Fruit fly (Drosophila melanogaster) whole organism, embryonic: ENCODE data around the gene CG8891.

ENCODE experiments used
- Aef1 ChIP-seq: fragments of 200-800 bp; sonication (Bioruptor generic); IDR thresholded peaks from 3 replicates; pipeline ENCODE4 v1.3.6; 2022; ENCODE audit warnings: missing biosample characterization, missing genetic modification characterization
- CG11093 ChIP-seq: fragments of 200-800 bp; sonication (Bioruptor generic); IDR thresholded peaks from 3 replicates; pipeline ENCODE4 v1.3.6; 2022; ENCODE audit warnings: missing biosample characterization, missing genetic modification characterization
- CG12659 ChIP-seq: fragments of 200-800 bp; sonication (Bioruptor generic); optimal IDR thresholded peaks from 3 replicates; lab custom pipeline; 2017; ENCODE audit warnings: mild to moderate bottlenecking, missing biosample characterization, missing genetic modification reagents, missing genetic modification characterization
- CG13296 ChIP-seq: fragments of 200-800 bp; sonication (Bioruptor generic); optimal IDR thresholded peaks from 3 replicates; lab custom pipeline; 2018; ENCODE audit warnings: missing biosample characterization, mild to moderate bottlenecking, missing genetic modification characterization
- CG15514 ChIP-seq: fragments of 200-800 bp; sonication (Bioruptor generic); optimal IDR thresholded peaks from 3 replicates; lab custom pipeline; 2017; ENCODE audit warnings: missing biosample characterization, missing genetic modification characterization, mild to moderate bottlenecking, moderate library complexity, missing genetic modification reagents
- CG16813 ChIP-seq: fragments of 200-800 bp; sonication (Bioruptor generic); IDR thresholded peaks from 3 replicates; pipeline ENCODE4 v1.3.6; 2022; ENCODE audit warnings: missing biosample characterization, missing genetic modification characterization; ENCODE audit not compliant: partially characterized antibody
- CG17328 ChIP-seq: fragments of 200-800 bp; sonication (Bioruptor generic); IDR thresholded peaks from 2 replicates; pipeline ENCODE4 v1.3.6; 2022; ENCODE audit warnings: missing biosample characterization, missing genetic modification characterization
- CG1792 ChIP-seq: fragments of 200-800 bp; sonication (Bioruptor generic); optimal IDR thresholded peaks from 2 replicates; lab custom pipeline; 2016; ENCODE audit warnings: missing biosample characterization, missing genetic modification characterization
- CG18262 ChIP-seq: fragments of 200-800 bp; optimal IDR thresholded peaks from 3 replicates; lab custom pipeline; 2019; ENCODE audit warnings: missing biosample characterization, mild to moderate bottlenecking, missing genetic modification characterization, moderate library complexity
- CG18764 ChIP-seq: fragments of 200-800 bp; sonication (Bioruptor generic); optimal IDR thresholded peaks from 3 replicates; lab custom pipeline; 2016; ENCODE audit warnings: missing biosample characterization, missing genetic modification characterization
- CG2889 ChIP-seq: fragments of 200-800 bp; sonication (Bioruptor generic); IDR thresholded peaks from 3 replicates; pipeline ENCODE4 v1.3.6; 2022; ENCODE audit warnings: missing biosample characterization, missing genetic modification characterization
- CG31365 ChIP-seq: fragments of 200-800 bp; sonication (Bioruptor generic); optimal IDR thresholded peaks from 2 replicates; lab custom pipeline; 2018; ENCODE audit warnings: missing biosample characterization, mild to moderate bottlenecking, missing genetic modification characterization
- CG32532 ChIP-seq: fragments of 200-800 bp; sonication (Bioruptor generic); IDR thresholded peaks from 2 replicates; pipeline ENCODE4 v1.3.6; 2022; ENCODE audit warnings: missing biosample characterization, missing genetic modification characterization
- CG3995 ChIP-seq: fragments of 200-800 bp; sonication (Bioruptor generic); optimal IDR thresholded peaks from 3 replicates; lab custom pipeline; 2016; ENCODE audit warnings: missing biosample characterization, missing genetic modification characterization
- CG6654 ChIP-seq: fragments of 200-800 bp; sonication (Bioruptor generic); optimal IDR thresholded peaks from 2 replicates; lab custom pipeline; 2017; ENCODE audit warnings: missing biosample characterization, mild to moderate bottlenecking, missing genetic modification characterization
- CG6854 ChIP-seq: fragments of 200-800 bp; sonication (Bioruptor generic); optimal IDR thresholded peaks from 3 replicates; lab custom pipeline; 2017; ENCODE audit warnings: missing biosample characterization, mild to moderate bottlenecking, missing genetic modification characterization
- CG7839 ChIP-seq: fragments of 200-800 bp; sonication (Bioruptor generic); optimal IDR thresholded peaks from 3 replicates; lab custom pipeline; 2018; ENCODE audit warnings: missing biosample characterization, mild to moderate bottlenecking, missing genetic modification characterization, moderate library complexity
- D19A ChIP-seq: fragments of 200-800 bp; optimal IDR thresholded peaks from 3 replicates; lab custom pipeline; 2019; ENCODE audit warnings: missing biosample characterization, mild to moderate bottlenecking, missing genetic modification characterization, moderate library complexity
- Elba2 ChIP-seq: fragments of 200-800 bp; sonication (Bioruptor generic); optimal IDR thresholded peaks from 3 replicates; lab custom pipeline; 2016; ENCODE audit warnings: missing biosample characterization, missing genetic modification characterization
- GATAe ChIP-seq: fragments of 200-800 bp; sonication (Bioruptor generic); conservative IDR thresholded peaks from 2 replicates; pipeline ENCODE4 v1.3.6; 2022; ENCODE audit warnings: missing biosample characterization, missing genetic modification characterization
- HLHmδ ChIP-seq: fragments of 200-800 bp; sonication (Bioruptor generic); optimal IDR thresholded peaks from 2 replicates; lab custom pipeline; 2018; ENCODE audit warnings: missing biosample characterization, mild to moderate bottlenecking, missing genetic modification characterization, moderate library complexity
- Stat92E ChIP-seq, 3 experiments: fragments of >200 bp in 2 of 3; fragments of 200-800 bp in 1 of 3; sonication (Bioruptor generic) in 1 of 3; optimal IDR thresholded peaks; 2 replicates each; lab custom pipeline; 2017 to 2019; ENCODE audit warnings: missing biosample characterization in 3 of 3, missing genetic modification characterization in 3 of 3, mild to moderate bottlenecking in 1 of 3, moderate library complexity in 1 of 3
- amos ChIP-seq: fragments of 200-800 bp; sonication (Bioruptor generic); IDR thresholded peaks from 2 replicates; pipeline ENCODE4 v1.3.6; 2022; ENCODE audit warnings: missing biosample characterization, missing genetic modification characterization; ENCODE audit not compliant: partially characterized antibody
- bcd ChIP-seq: fragments of 200-800 bp; sonication (Bioruptor generic); optimal IDR thresholded peaks from 2 replicates; lab custom pipeline; 2017; ENCODE audit warnings: missing biosample characterization, mild to moderate bottlenecking, missing genetic modification characterization
- btn ChIP-seq: fragments of 200-800 bp; sonication (Bioruptor generic); optimal IDR thresholded peaks from 2 replicates; lab custom pipeline; 2016; ENCODE audit warnings: missing biosample characterization, missing genetic modification characterization
- chinmo ChIP-seq: fragments of 200-800 bp; sonication (Bioruptor generic); IDR thresholded peaks from 4 replicates; pipeline ENCODE4 v1.3.6; 2022; ENCODE audit warnings: missing biosample characterization, missing genetic modification characterization; ENCODE audit not compliant: partially characterized antibody
- chn ChIP-seq: fragments of 200-800 bp; sonication (Bioruptor generic); optimal IDR thresholded peaks from 2 replicates; lab custom pipeline; 2016; ENCODE audit warnings: missing biosample characterization, missing genetic modification characterization
- eve ChIP-seq, 2 experiments: fragments of >200 bp; optimal IDR thresholded peaks; 2 replicates each; lab custom pipeline; 2017; ENCODE audit warnings: missing biosample characterization in 2 of 2, missing genetic modification characterization in 2 of 2
- exex ChIP-seq: fragments of 200-800 bp; sonication (Bioruptor generic); optimal IDR thresholded peaks from 4 replicates; lab custom pipeline; 2018; ENCODE audit warnings: missing biosample characterization, mild to moderate bottlenecking, missing genetic modification characterization, moderate library complexity
- gcm ChIP-seq: fragments of 200-800 bp; sonication (Bioruptor generic); optimal IDR thresholded peaks from 2 replicates; lab custom pipeline; 2019; ENCODE audit warnings: missing biosample characterization, mild to moderate bottlenecking, missing genetic modification characterization, moderate library complexity
- inv ChIP-seq: fragments of 200-800 bp; sonication (Bioruptor generic); IDR thresholded peaks from 2 replicates; pipeline ENCODE4 v1.3.6; 2022; ENCODE audit warnings: missing biosample characterization, missing genetic modification characterization; ENCODE audit not compliant: partially characterized antibody
- kay ChIP-seq: fragments of 200-800 bp; sonication (Bioruptor generic); optimal IDR thresholded peaks from 2 replicates; lab custom pipeline; 2016; ENCODE audit warnings: missing biosample characterization, missing genetic modification characterization
- mirr ChIP-seq: fragments of 200-800 bp; sonication (Bioruptor generic); optimal IDR thresholded peaks from 3 replicates; lab custom pipeline; 2018; ENCODE audit warnings: missing biosample characterization, mild to moderate bottlenecking, missing genetic modification characterization
- nerfin-1 ChIP-seq: fragments of 200-800 bp; sonication (Bioruptor generic); optimal IDR thresholded peaks from 3 replicates; lab custom pipeline; 2019; ENCODE audit warnings: missing biosample characterization, mild to moderate bottlenecking, missing genetic modification characterization, moderate library complexity
- org-1 ChIP-seq: fragments of 200-800 bp; sonication (Bioruptor generic); optimal IDR thresholded peaks from 2 replicates; lab custom pipeline; 2017; ENCODE audit warnings: missing biosample characterization, missing genetic modification characterization
- pros ChIP-seq: fragments of 200-800 bp; sonication (Bioruptor generic); optimal IDR thresholded peaks from 3 replicates; lab custom pipeline; 2019; ENCODE audit warnings: missing biosample characterization, mild to moderate bottlenecking, missing genetic modification characterization, moderate library complexity
- sc ChIP-seq, 3 experiments: fragments of >200 bp in 2 of 3; fragments of 200-800 bp in 1 of 3; sonication (Bioruptor generic) in 1 of 3; optimal IDR thresholded peaks; 2 replicates in 2 of 3; 3 replicates in 1 of 3; lab custom pipeline; 2017; ENCODE audit warnings: mild to moderate bottlenecking in 1 of 3, missing biosample characterization in 1 of 3, missing genetic modification characterization in 1 of 3, missing genetic modification reagents in 1 of 3
- sd ChIP-seq: fragments of 200-800 bp; sonication (Bioruptor generic); optimal IDR thresholded peaks from 3 replicates; lab custom pipeline; 2018; ENCODE audit warnings: missing biosample characterization, mild to moderate bottlenecking, missing genetic modification characterization, moderate library complexity
- sens ChIP-seq: fragments of 200-800 bp; sonication (Bioruptor generic); peaks from one replicate; lab custom pipeline; 2016; ENCODE audit warnings: missing biosample characterization, missing genetic modification characterization
- shn ChIP-seq: fragments of 200-800 bp; sonication (Bioruptor generic); optimal IDR thresholded peaks from 3 replicates; lab custom pipeline; 2016; ENCODE audit warnings: missing biosample characterization, missing genetic modification characterization
- slbo ChIP-seq: fragments of 200-800 bp; sonication (Bioruptor generic); IDR thresholded peaks from 2 replicates; pipeline ENCODE4 v1.3.6; 2022; ENCODE audit warnings: missing biosample characterization, missing genetic modification characterization
- sqz ChIP-seq: fragments of 200-800 bp; sonication (Bioruptor generic); optimal IDR thresholded peaks from 3 replicates; lab custom pipeline; 2018; ENCODE audit warnings: missing biosample characterization, mild to moderate bottlenecking, missing genetic modification characterization
- sr ChIP-seq: fragments of 200-800 bp; sonication (Bioruptor generic); IDR thresholded peaks from 3 replicates; pipeline ENCODE4 v1.3.6; 2022; ENCODE audit warnings: missing biosample characterization, missing genetic modification characterization
- stwl ChIP-seq: fragments of 200-800 bp; sonication (Bioruptor generic); optimal IDR thresholded peaks from 3 replicates; lab custom pipeline; 2018; ENCODE audit warnings: missing biosample characterization, mild to moderate bottlenecking, missing genetic modification characterization, moderate library complexity
- sug ChIP-seq: fragments of 200-800 bp; optimal IDR thresholded peaks from 2 replicates; lab custom pipeline; 2019; ENCODE audit warnings: missing biosample characterization, mild to moderate bottlenecking, missing genetic modification characterization, moderate library complexity
- tio ChIP-seq: fragments of 200-800 bp; sonication (Bioruptor generic); optimal IDR thresholded peaks from 2 replicates; lab custom pipeline; 2017; ENCODE audit warnings: missing biosample characterization, missing genetic modification characterization, inconsistent platforms
- trh ChIP-seq: fragments of 200-800 bp; sonication (Bioruptor generic); optimal IDR thresholded peaks from 2 replicates; lab custom pipeline; 2016; ENCODE audit warnings: missing biosample characterization, missing genetic modification characterization
- yki ChIP-seq: fragments of >200 bp; optimal IDR thresholded peaks from 3 replicates; lab custom pipeline; 2018
- zfh2 ChIP-seq: fragments of 200-800 bp; sonication (Bioruptor generic); optimal IDR thresholded peaks from 2 replicates; lab custom pipeline; 2016; ENCODE audit warnings: missing biosample characterization, missing genetic modification characterization

CG8891 gene

dm6 chr2L:4999389-5000032 lies 20.3 kb upstream of the CG8891 start (continued):
- TF ChIP-seq CG1792 (GFP tag; lab: Kevin White, UChicago) = peak; percentile 37
- peak; percentile 72 for TF ChIP-seq Aef1 (GFP tag; lab: Robert Waterston, UW)
- peak; percentile 25 for TF ChIP-seq CG15514 (GFP tag; lab: Kevin White, UChicago)
- peak; percentile 85 for TF ChIP-seq slbo (GFP tag; lab: Robert Waterston, UW)
- TF ChIP-seq CG16813 = no peak
- peak; percentile 40 for TF ChIP-seq CG12659 (GFP tag; lab: Kevin White, UChicago)
- TF ChIP-seq CG6854 = peak; percentile 36
- peak; percentile 46 for TF ChIP-seq zfh2 (GFP tag; lab: Kevin White, UChicago)
- peak; percentile 4 for TF ChIP-seq nerfin-1 (tag; lab: Kevin White, UChicago)
- TF ChIP-seq CG11093 = peak; percentile 69
- peak; percentile 51 for TF ChIP-seq tio (GFP tag; lab: Kevin White, UChicago)
- TF ChIP-seq org-1 (GFP tag; lab: Kevin White, UChicago) = peak; percentile 14
- peak; percentile 47 for TF ChIP-seq shn (GFP tag; lab: Kevin White, UChicago)
- TF ChIP-seq CG13296 = peak; percentile 36
- peak; percentile 84 for TF ChIP-seq CG32532
- no peak for TF ChIP-seq Elba2
- TF ChIP-seq chinmo (GFP tag; lab: Robert Waterston, UW) = no peak
- TF ChIP-seq yki = no peak
- peak; percentile 22; the same call in 1 of the 3 replicates for TF ChIP-seq sr (GFP tag; lab: Robert Waterston, UW)
- TF ChIP-seq CG31365 (tag; lab: Kevin White, UChicago) = no peak
- peak; percentile 8 for TF ChIP-seq trh (GFP tag; lab: Kevin White, UChicago)
- peak; percentile 74 for TF ChIP-seq bcd (GFP tag; lab: Kevin White, UChicago)
- TF ChIP-seq sc (optimal IDR thresholded peaks at IDR 0.05; lab: Kevin White, UChicago) = no peak
- TF ChIP-seq sc (GFP tag; optimal IDR thresholded peaks at IDR 0.05; lab: Kevin White, UChicago) = peak; percentile 57
- TF ChIP-seq CG6654 = peak; percentile 61
- TF ChIP-seq exex (tag; lab: Kevin White, UChicago) = peak; percentile 77
- TF ChIP-seq, all 482 proteins: peak for 323

DNA sequence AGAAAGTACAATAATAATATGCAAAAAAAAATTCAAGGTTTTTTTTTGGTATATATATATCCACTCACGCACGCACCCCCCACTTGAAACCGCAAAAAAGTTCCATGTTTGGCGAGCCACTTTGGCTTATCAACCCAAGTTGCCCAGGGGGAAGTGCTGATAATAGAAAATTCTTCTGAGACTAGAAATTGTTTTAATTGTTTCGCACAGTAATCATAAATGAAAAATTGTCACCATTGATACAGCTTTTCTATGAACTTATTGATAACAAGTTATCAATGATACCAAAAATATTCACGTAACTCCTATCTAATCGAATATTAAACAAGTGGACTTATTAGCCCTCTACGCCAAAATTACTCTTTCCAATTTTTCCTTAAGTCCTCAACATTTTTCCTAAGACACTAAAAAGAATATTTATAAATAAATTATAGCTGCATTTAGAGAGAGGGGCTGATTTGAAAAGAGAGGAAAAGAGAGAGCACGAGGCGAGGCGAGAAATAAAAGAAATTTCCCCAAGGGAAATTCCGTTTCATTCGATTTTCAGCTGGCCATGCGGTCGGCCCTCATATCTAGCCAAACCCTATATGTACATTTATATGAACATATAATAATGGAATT lies 19.5 kb upstream of the CG8891 start:
- TF ChIP-seq chn (GFP tag; lab: Kevin White, UChicago) = no peak
- no peak for TF ChIP-seq CG18764
- no peak for TF ChIP-seq stwl (tag; lab: Kevin White, UChicago)
- peak; percentile 47 for TF ChIP-seq mirr (GFP tag; lab: Kevin White, UChicago)
- TF ChIP-seq Stat92E (GFP tag; optimal IDR thresholded peaks at IDR 0.05; lab: Kevin White, UChicago) = no peak
- no peak for TF ChIP-seq kay (GFP tag; lab: Kevin White, UChicago)
- TF ChIP-seq sug (tag; lab: Kevin White, UChicago) = peak; percentile 40
- TF ChIP-seq sd (tag; lab: Kevin White, UChicago) = peak; percentile 63
- TF ChIP-seq CG17328 (GFP tag; lab: Robert Waterston, UW) = no peak
- peak; percentile 86 for TF ChIP-seq D19A (tag; lab: Kevin White, UChicago)
- no peak for TF ChIP-seq inv (GFP tag; lab: Robert Waterston, UW)
- peak in 1 of 2 experiments; percentile 37 for TF ChIP-seq eve (GFP tag; optimal IDR thresholded peaks at IDR 0.05; lab: Kevin White, UChicago)
- TF ChIP-seq GATAe = 0 out of 2 replicates have a peak, but pooled peaks have one; percentile 29
- no peak for TF ChIP-seq CG2889 (GFP tag; lab: Robert Waterston, UW)
- TF ChIP-seq HLHmδ = no peak
- TF ChIP-seq CG7839 (tag; lab: Kevin White, UChicago) = no peak
- TF ChIP-seq pros (GFP tag; lab: Kevin White, UChicago) = peak; percentile 51
- no peak for TF ChIP-seq amos
- no peak for TF ChIP-seq CG18262 (tag; lab: Kevin White, UChicago)
- no peak for TF ChIP-seq btn (GFP tag; lab: Kevin White, UChicago)
- peak; percentile 46 for TF ChIP-seq gcm (GFP tag; lab: Kevin White, UChicago)
- no peak for TF ChIP-seq sqz (GFP tag; lab: Kevin White, UChicago)
- TF ChIP-seq Elba2 = no peak
- no peak for TF ChIP-seq CG3995 (GFP tag; lab: Kevin White, UChicago)
- no peak for TF ChIP-seq sens (GFP tag; lab: Kevin White, UChicago)
